Fruit fly (Drosophila melanogaster) whole organism: Measurements from ENCODE around the gene CG14314.

Experiments used
- CG8478 ChIP-seq: fragments of >200 bp; optimal IDR thresholded peaks from 2 replicates; lab custom pipeline; 2018; ENCODE audit warnings: inconsistent platforms
- psq ChIP-seq: fragments of >200 bp; optimal IDR thresholded peaks from 2 replicates; lab custom pipeline; 2017
- usp ChIP-seq: fragments of >200 bp; optimal IDR thresholded peaks from 2 replicates; lab custom pipeline; 2017; ENCODE audit warnings: missing biosample characterization, missing genetic modification characterization, mixed read lengths

dm6 chr3R:18215900-18216299 lies at the start of gene CG14314:
- no peak for TF ChIP-seq usp (GFP tag; lab: Kevin White, UChicago)
- TF ChIP-seq psq (lab: Kevin White, UChicago), result no peak
- TF ChIP-seq CG8478 (lab: Kevin White, UChicago), result no peak
